Fruit fly (Drosophila melanogaster) whole organism, embryonic: ENCODE data around the gene TfAP-2.

Source experiments
- CG16813 ChIP-seq: fragments of 200-800 bp; sonication (Bioruptor generic); IDR thresholded peaks from 3 replicates; pipeline ENCODE4 v1.3.6; 2022; ENCODE audit warnings: missing biosample characterization, missing genetic modification characterization; ENCODE audit not compliant: partially characterized antibody
- CG33557 ChIP-seq: fragments of 200-800 bp; sonication (Bioruptor generic); optimal IDR thresholded peaks from 2 replicates; lab custom pipeline; 2019; ENCODE audit warnings: missing biosample characterization, mild to moderate bottlenecking, missing genetic modification characterization, moderate library complexity
- zfh2 ChIP-seq: fragments of 200-800 bp; sonication (Bioruptor generic); optimal IDR thresholded peaks from 2 replicates; lab custom pipeline; 2016; ENCODE audit warnings: missing biosample characterization, missing genetic modification characterization

DNA sequence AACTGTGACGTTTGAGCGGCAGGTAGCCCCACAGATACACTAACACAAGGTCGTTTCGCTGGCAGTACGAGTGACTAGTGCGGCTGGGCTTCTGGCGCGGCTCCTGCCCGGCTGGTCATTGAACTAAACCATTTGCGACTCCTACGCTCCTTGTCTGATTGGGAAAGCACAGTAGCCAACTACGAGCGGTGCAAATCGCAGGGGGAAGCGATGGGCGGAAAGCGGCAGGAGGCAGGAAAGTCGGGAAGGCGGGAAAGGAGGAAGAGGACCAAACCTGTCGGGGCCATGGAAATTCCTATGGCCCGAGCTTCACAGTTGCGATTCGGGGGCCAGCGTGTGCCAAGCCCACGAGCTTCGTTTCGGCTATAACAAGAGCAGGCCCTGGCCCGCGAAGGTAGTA lies 57.5 kb downstream of the TfAP-2 start:
- no peak for TF ChIP-seq zfh2 (GFP tag; lab: Kevin White, UChicago)
- no peak for TF ChIP-seq CG33557
- no peak for TF ChIP-seq CG16813 (GFP tag; lab: Robert Waterston, UW)
